Fruit fly (Drosophila melanogaster) whole organism, prepupa: ENCODE data around the gene Ipk2.

Experiments
- Blimp-1 ChIP-seq: fragments of 200-800 bp; sonication (Bioruptor generic); optimal IDR thresholded peaks from 3 replicates; lab custom pipeline; 2017; ENCODE audit warnings: missing biosample characterization, missing genetic modification characterization, mild to moderate bottlenecking, moderate library complexity, missing genetic modification reagents
- CG10631 ChIP-seq: fragments of 200-800 bp; sonication (Bioruptor generic); optimal IDR thresholded peaks from 2 replicates; lab custom pipeline; 2016; ENCODE audit warnings: missing biosample characterization, missing genetic modification characterization
- CG10669 ChIP-seq: fragments of 200-800 bp; sonication (Bioruptor generic); optimal IDR thresholded peaks from 3 replicates; lab custom pipeline; 2018; ENCODE audit warnings: missing biosample characterization, mild to moderate bottlenecking, missing genetic modification characterization, moderate library complexity
- CG11294 ChIP-seq: fragments of 200-800 bp; sonication (Bioruptor generic); IDR thresholded peaks from 2 replicates; pipeline ENCODE4 v1.3.6; 2022; ENCODE audit warnings: missing biosample characterization, missing genetic modification characterization
- CG11762 ChIP-seq: fragments of 200-800 bp; sonication (Bioruptor generic); optimal IDR thresholded peaks from 3 replicates; lab custom pipeline; 2016; ENCODE audit warnings: missing biosample characterization, missing genetic modification characterization; ENCODE audit not compliant: insufficient read depth
- CG11902 ChIP-seq: fragments of 200-800 bp; sonication (Bioruptor generic); optimal IDR thresholded peaks from 3 replicates; lab custom pipeline; 2016; ENCODE audit warnings: missing biosample characterization, missing genetic modification characterization
- CG15336 ChIP-seq: fragments of 200-800 bp; sonication (Bioruptor generic); IDR thresholded peaks from 2 replicates; pipeline ENCODE4 v1.3.6; 2022; ENCODE audit warnings: missing biosample characterization, missing genetic modification characterization
- CG1621 ChIP-seq: fragments of 200-800 bp; sonication (Bioruptor generic); optimal IDR thresholded peaks from 3 replicates; lab custom pipeline; 2018; ENCODE audit warnings: missing biosample characterization, mild to moderate bottlenecking, missing genetic modification characterization
- CG16779 ChIP-seq: fragments of 200-800 bp; sonication (Bioruptor generic); optimal IDR thresholded peaks from 3 replicates; lab custom pipeline; 2017; ENCODE audit warnings: missing biosample characterization, mild to moderate bottlenecking, missing genetic modification characterization
- CG31627 ChIP-seq: fragments of 200-800 bp; sonication (Bioruptor generic); optimal IDR thresholded peaks from 3 replicates; lab custom pipeline; 2016; ENCODE audit warnings: missing biosample characterization, missing genetic modification characterization
- CG32006 ChIP-seq: fragments of 200-800 bp; sonication (Bioruptor generic); optimal IDR thresholded peaks from 3 replicates; lab custom pipeline; 2017; ENCODE audit warnings: missing biosample characterization, mild to moderate bottlenecking, missing genetic modification characterization
- CG34406 ChIP-seq: fragments of 200-800 bp; sonication (Bioruptor generic); optimal IDR thresholded peaks from 3 replicates; lab custom pipeline; 2016; ENCODE audit warnings: missing biosample characterization, missing genetic modification characterization
- CG3919 ChIP-seq: fragments of 200-800 bp; sonication (Bioruptor generic); optimal IDR thresholded peaks from 3 replicates; lab custom pipeline; 2016; ENCODE audit warnings: missing biosample characterization, missing genetic modification characterization
- CG4318 ChIP-seq: fragments of 200-800 bp; sonication (Bioruptor generic); optimal IDR thresholded peaks from 3 replicates; lab custom pipeline; 2017; ENCODE audit warnings: missing biosample characterization, mild to moderate bottlenecking, missing genetic modification characterization
- CG6163 ChIP-seq: fragments of 200-800 bp; sonication (Bioruptor generic); IDR thresholded peaks from 3 replicates; pipeline ENCODE4 v1.3.6; 2022; ENCODE audit warnings: missing biosample characterization, missing genetic modification characterization
- CG6792 ChIP-seq: fragments of 200-800 bp; sonication (Bioruptor generic); optimal IDR thresholded peaks from 3 replicates; lab custom pipeline; 2016; ENCODE audit warnings: missing biosample characterization, missing genetic modification characterization
- CG6808 ChIP-seq: fragments of 200-800 bp; sonication (Bioruptor generic); optimal IDR thresholded peaks from 3 replicates; lab custom pipeline; 2017; ENCODE audit warnings: missing biosample characterization, missing genetic modification characterization, mild to moderate bottlenecking, moderate library complexity, missing genetic modification reagents
- CG6854 ChIP-seq: fragments of 200-800 bp; sonication (Bioruptor generic); optimal IDR thresholded peaks from 2 replicates; lab custom pipeline; 2017; ENCODE audit warnings: missing biosample characterization, mild to moderate bottlenecking, missing genetic modification characterization
- CG7368 ChIP-seq: fragments of 200-800 bp; sonication (Bioruptor generic); optimal IDR thresholded peaks from 3 replicates; lab custom pipeline; 2016; ENCODE audit warnings: missing biosample characterization, missing genetic modification characterization
- CG8632 ChIP-seq: fragments of 200-800 bp; sonication (Bioruptor generic); optimal IDR thresholded peaks from 3 replicates; lab custom pipeline; 2016; ENCODE audit warnings: missing biosample characterization, missing genetic modification characterization
- CG9139 ChIP-seq: fragments of 200-800 bp; sonication (Bioruptor generic); optimal IDR thresholded peaks from 3 replicates; lab custom pipeline; 2017; ENCODE audit warnings: missing biosample characterization, mild to moderate bottlenecking, missing genetic modification characterization
- Eip75B ChIP-seq: fragments of 200-800 bp; sonication (Bioruptor generic); optimal IDR thresholded peaks from 3 replicates; lab custom pipeline; 2016; ENCODE audit warnings: missing biosample characterization, missing genetic modification characterization
- Eip78C ChIP-seq: fragments of 200-800 bp; sonication (Bioruptor generic); peaks from one replicate; lab custom pipeline; 2016; ENCODE audit warnings: missing biosample characterization, missing genetic modification characterization
- Eip93F ChIP-seq: fragments of 200-800 bp; sonication (Bioruptor generic); optimal IDR thresholded peaks from 2 replicates; lab custom pipeline; 2016; ENCODE audit warnings: missing biosample characterization, mild to moderate bottlenecking, missing genetic modification characterization
- Ets21C ChIP-seq: fragments of 200-800 bp; sonication (Bioruptor generic); optimal IDR thresholded peaks from 3 replicates; lab custom pipeline; 2016; ENCODE audit warnings: missing biosample characterization, missing genetic modification characterization
- Ets96B ChIP-seq: fragments of 200-800 bp; optimal IDR thresholded peaks from 2 replicates; lab custom pipeline; 2019; ENCODE audit warnings: missing biosample characterization, mild to moderate bottlenecking, missing genetic modification characterization, moderate library complexity
- Gug ChIP-seq: fragments of 200-800 bp; sonication (Bioruptor generic); IDR thresholded peaks from 2 replicates; pipeline ENCODE4 v1.3.6; 2022; ENCODE audit warnings: missing biosample characterization, missing genetic modification characterization
- Hr39 ChIP-seq: fragments of 200-800 bp; sonication (Bioruptor generic); optimal IDR thresholded peaks from 2 replicates; lab custom pipeline; 2016; ENCODE audit warnings: missing biosample characterization, missing genetic modification characterization
- Hr4 ChIP-seq: fragments of 200-800 bp; sonication (Bioruptor generic); optimal IDR thresholded peaks from 3 replicates; lab custom pipeline; 2016; ENCODE audit warnings: missing biosample characterization, missing genetic modification characterization
- Lpt ChIP-seq: fragments of 200-800 bp; sonication (Bioruptor generic); optimal IDR thresholded peaks from 3 replicates; lab custom pipeline; 2016; ENCODE audit warnings: missing biosample characterization, missing genetic modification characterization
- OdsH ChIP-seq: fragments of 200-800 bp; sonication (Bioruptor generic); optimal IDR thresholded peaks from 3 replicates; lab custom pipeline; 2016; ENCODE audit warnings: missing biosample characterization, missing genetic modification characterization
- Smox ChIP-seq: fragments of 200-800 bp; sonication (Bioruptor generic); optimal IDR thresholded peaks from 3 replicates; lab custom pipeline; 2016; ENCODE audit warnings: missing biosample characterization, missing genetic modification characterization
- acj6 ChIP-seq: fragments of 200-800 bp; sonication (Bioruptor generic); optimal IDR thresholded peaks from 3 replicates; lab custom pipeline; 2016; ENCODE audit warnings: missing biosample characterization, missing genetic modification characterization
- cyc ChIP-seq: fragments of 200-800 bp; sonication (Bioruptor generic); optimal IDR thresholded peaks from 3 replicates; lab custom pipeline; 2016; ENCODE audit warnings: missing biosample characterization, missing genetic modification characterization
- dac ChIP-seq: fragments of 200-800 bp; sonication (Bioruptor generic); optimal IDR thresholded peaks from 2 replicates; lab custom pipeline; 2017; ENCODE audit warnings: missing biosample characterization, mild to moderate bottlenecking, missing genetic modification characterization
- eg ChIP-seq: fragments of 200-800 bp; sonication (Bioruptor generic); IDR thresholded peaks from 3 replicates; pipeline ENCODE4 v1.3.6; 2022; ENCODE audit warnings: missing biosample characterization, missing genetic modification characterization
- esn ChIP-seq: fragments of 200-800 bp; sonication (Bioruptor generic); optimal IDR thresholded peaks from 2 replicates; lab custom pipeline; 2016; ENCODE audit warnings: missing biosample characterization, mild to moderate bottlenecking, missing genetic modification characterization, moderate library complexity
- fd59A ChIP-seq: fragments of 200-800 bp; sonication (Bioruptor generic); optimal IDR thresholded peaks from 2 replicates; lab custom pipeline; 2017; ENCODE audit warnings: missing biosample characterization, mild to moderate bottlenecking, missing genetic modification characterization, missing genetic modification reagents
- fd85E ChIP-seq: fragments of 200-800 bp; sonication (Bioruptor generic); optimal IDR thresholded peaks from 3 replicates; lab custom pipeline; 2016; ENCODE audit warnings: missing biosample characterization, missing genetic modification characterization
- lz ChIP-seq: fragments of 200-800 bp; sonication (Bioruptor generic); optimal IDR thresholded peaks from 3 replicates; lab custom pipeline; 2016; ENCODE audit warnings: missing biosample characterization, missing genetic modification characterization
- net ChIP-seq: fragments of 200-800 bp; sonication (Bioruptor generic); optimal IDR thresholded peaks from 3 replicates; lab custom pipeline; 2016; ENCODE audit warnings: missing biosample characterization, missing genetic modification characterization
- pdm3 ChIP-seq: fragments of 200-800 bp; sonication (Bioruptor generic); optimal IDR thresholded peaks from 3 replicates; lab custom pipeline; 2016; ENCODE audit warnings: missing biosample characterization, missing genetic modification characterization
- salr ChIP-seq, 2 experiments: fragments of 200-800 bp; sonication (Bioruptor generic); optimal IDR thresholded peaks; 3 replicates each; lab custom pipeline; 2016 to 2018; ENCODE audit warnings: missing biosample characterization in 2 of 2, missing genetic modification characterization in 2 of 2, mild to moderate bottlenecking in 1 of 2
- spab ChIP-seq: fragments of 200-800 bp; sonication (Bioruptor generic); optimal IDR thresholded peaks from 2 replicates; lab custom pipeline; 2017; ENCODE audit warnings: missing biosample characterization, mild to moderate bottlenecking, missing genetic modification characterization, missing genetic modification reagents
- ss ChIP-seq, 2 experiments: fragments of 200-800 bp; sonication (Bioruptor generic); optimal IDR thresholded peaks; 2 replicates in 1 of 2; 3 replicates in 1 of 2; lab custom pipeline; 2017 to 2018; ENCODE audit warnings: mild to moderate bottlenecking in 2 of 2, missing biosample characterization in 2 of 2, missing genetic modification characterization in 2 of 2, moderate library complexity in 1 of 2
- svp ChIP-seq: fragments of 200-800 bp; sonication (Bioruptor generic); peaks from one replicate; lab custom pipeline; 2016; ENCODE audit warnings: missing biosample characterization, missing genetic modification characterization
- topi ChIP-seq: fragments of 200-800 bp; sonication (Bioruptor generic); optimal IDR thresholded peaks from 3 replicates; lab custom pipeline; 2016; ENCODE audit warnings: missing biosample characterization, missing genetic modification characterization
- vri ChIP-seq: fragments of 200-800 bp; sonication (Bioruptor generic); optimal IDR thresholded peaks from 3 replicates; lab custom pipeline; 2016; ENCODE audit warnings: missing biosample characterization, mild to moderate bottlenecking, missing genetic modification characterization

Gene Ipk2

dm6 chr2L:608143-608542 is 34.1 kb upstream of the Ipk2 start (continued):
- TF ChIP-seq CG11902 (GFP tag; lab: Kevin White, UChicago), result no peak
- TF ChIP-seq svp (GFP tag; lab: Kevin White, UChicago), result no peak
- TF ChIP-seq CG7368 (GFP tag; lab: Kevin White, UChicago), result peak; percentile 52
- TF ChIP-seq salr (GFP tag; optimal IDR thresholded peaks at IDR 0.05; lab: Kevin White, UChicago), result peak; percentile 51 to 63
- peak; percentile 63 for TF ChIP-seq CG3919 (GFP tag; lab: Kevin White, UChicago)
- peak; percentile 69 for TF ChIP-seq CG1621
- TF ChIP-seq CG16779, result peak; percentile 54
- peak; percentile 45; the same call in 2 of the 3 replicates for TF ChIP-seq eg
- no peak for TF ChIP-seq lz (GFP tag; lab: Kevin White, UChicago)
- TF ChIP-seq Hr39 (GFP tag; lab: Kevin White, UChicago), result no peak
- TF ChIP-seq ss (GFP tag; optimal IDR thresholded peaks at IDR 0.05; lab: Kevin White, UChicago), result peak; percentile 71 to 73
- peak; percentile 77 for TF ChIP-seq fd59A (GFP tag; lab: Kevin White, UChicago)
- peak; percentile 10 for TF ChIP-seq topi

dm6 chr2L:606952-607351 is 32.9 kb upstream of the Ipk2 start:
- TF ChIP-seq CG10669 (GFP tag; lab: Kevin White, UChicago), result peak; percentile 13
- TF ChIP-seq Lpt (GFP tag; lab: Kevin White, UChicago), result no peak
- TF ChIP-seq CG6163 (GFP tag; lab: Robert Waterston, UW), result peak; percentile 72
- peak; percentile 19 for TF ChIP-seq OdsH (GFP tag; lab: Kevin White, UChicago)
- peak in 1 of 2 experiments; percentile 12 for TF ChIP-seq salr (GFP tag; optimal IDR thresholded peaks at IDR 0.05; lab: Kevin White, UChicago)
- peak; percentile 41 for TF ChIP-seq Smox (GFP tag; lab: Kevin White, UChicago)
- peak; percentile 39 for TF ChIP-seq CG32006 (GFP tag; lab: Kevin White, UChicago)
- TF ChIP-seq CG11294 (GFP tag; lab: Robert Waterston, UW), result no peak
- TF ChIP-seq Blimp-1 (GFP tag; lab: Kevin White, UChicago), result no peak
- TF ChIP-seq spab, result peak; percentile 26
- peak in 1 of 2 experiments; percentile 22 for TF ChIP-seq ss (GFP tag; optimal IDR thresholded peaks at IDR 0.05; lab: Kevin White, UChicago)
- TF ChIP-seq fd59A (GFP tag; lab: Kevin White, UChicago), result no peak
- TF ChIP-seq svp (GFP tag; lab: Kevin White, UChicago), result peak; percentile 76
- peak; percentile 8 for TF ChIP-seq lz (GFP tag; lab: Kevin White, UChicago)
- TF ChIP-seq CG7368 (GFP tag; lab: Kevin White, UChicago), result no peak
- TF ChIP-seq vri (GFP tag; lab: Kevin White, UChicago), result peak; percentile 4
- TF ChIP-seq fd85E (GFP tag; lab: Kevin White, UChicago), result no peak
- TF ChIP-seq Hr39 (GFP tag; lab: Kevin White, UChicago), result peak; percentile 17
- no peak for TF ChIP-seq Gug
- TF ChIP-seq Ets96B (tag; lab: Kevin White, UChicago), result peak; percentile 53
- TF ChIP-seq CG34406 (GFP tag; lab: Kevin White, UChicago), result peak; percentile 13
- no peak for TF ChIP-seq Hr4
- TF ChIP-seq CG15336, result no peak
- TF ChIP-seq CG10631 (GFP tag; lab: Kevin White, UChicago), result peak; percentile 12
- no peak for TF ChIP-seq Eip93F (GFP tag; lab: Kevin White, UChicago)
- peak; percentile 36 for TF ChIP-seq esn
- TF ChIP-seq eg, result 0 out of 3 replicates have a peak, but pooled peaks have one; percentile 32
- TF ChIP-seq CG31627 (GFP tag; lab: Kevin White, UChicago), result peak; percentile 13
- TF ChIP-seq dac, result no peak
- TF ChIP-seq Ets21C (GFP tag; lab: Kevin White, UChicago), result no peak
- peak; percentile 6 for TF ChIP-seq cyc
- peak; percentile 19 for TF ChIP-seq CG1621
- TF ChIP-seq CG16779, result no peak
- TF ChIP-seq CG3919 (GFP tag; lab: Kevin White, UChicago), result peak; percentile 28
- TF ChIP-seq pdm3 (GFP tag; lab: Kevin White, UChicago), result peak; percentile 34
- peak; percentile 4 for TF ChIP-seq net (GFP tag; lab: Kevin White, UChicago)
- no peak for TF ChIP-seq CG9139
- TF ChIP-seq CG6808, result peak; percentile 23
- TF ChIP-seq Eip75B, result peak; percentile 34
- peak; percentile 23 for TF ChIP-seq CG6792 (GFP tag; lab: Kevin White, UChicago)
- peak; percentile 89 for TF ChIP-seq Eip78C (GFP tag; lab: Kevin White, UChicago)
- no peak for TF ChIP-seq CG11762
- TF ChIP-seq CG8632 (GFP tag; lab: Kevin White, UChicago), result no peak
- TF ChIP-seq acj6, result peak; percentile 4
- no peak for TF ChIP-seq CG11902 (GFP tag; lab: Kevin White, UChicago)
- TF ChIP-seq CG4318 (GFP tag; lab: Kevin White, UChicago), result no peak
- no peak for TF ChIP-seq CG6854 (GFP tag; lab: Kevin White, UChicago)
